Fruit fly (Drosophila melanogaster): ENCODE data around the gene RluA-2.

Gene RluA-2

dm6 chr2L:10476879-10477278 is at the start of gene RluA-2:
Gene RluA-2, plus strand, starts transcription at chr2L:10477073.
- TF ChIP-seq CG14655 (GFP tag; optimal IDR thresholded peaks at IDR 0.05) (no peak), CG15710 (tag; optimal IDR thresholded peaks at IDR 0.05) (no peak), Pif1A (GFP tag; optimal IDR thresholded peaks at IDR 0.05) (no peak), gl (tag; optimal IDR thresholded peaks at IDR 0.05) (no peak)

DNA sequence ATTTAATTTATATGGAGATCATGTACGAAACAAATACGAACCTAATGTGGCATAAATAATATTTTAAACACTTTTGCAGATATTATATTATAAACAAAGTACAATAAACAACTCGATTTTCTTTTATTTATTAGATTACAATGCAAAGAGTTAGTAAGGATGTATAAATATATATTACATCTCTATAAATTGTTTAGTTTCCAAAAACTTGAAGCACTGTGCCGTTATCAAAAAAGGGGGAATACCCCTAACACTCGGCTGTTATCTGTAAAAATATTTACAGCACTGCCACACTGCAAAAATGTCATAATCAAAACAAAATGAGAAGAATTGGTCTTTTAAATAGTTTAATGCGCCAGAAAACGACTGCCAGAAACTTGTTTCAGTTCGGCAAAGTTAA is 48.3 kb upstream of the RluA-2 start, which contains the start of gene CG5188:
TSS of gene CG5188 (plus strand) at position 302 of the 400 bp plus-strand sequence.
- TF ChIP-seq CG17806 (tag; optimal IDR thresholded peaks at IDR 0.05) (peak; percentile 38), Pif1A (GFP tag; optimal IDR thresholded peaks at IDR 0.05) (no peak), gl (tag; optimal IDR thresholded peaks at IDR 0.05) (no peak), CG8301 (tag; optimal IDR thresholded peaks at IDR 0.05) (peak; percentile 50), CG32121 (GFP tag; IDR thresholded peaks at IDR 0.05) (peak; percentile 48), rn (GFP tag; IDR thresholded peaks at IDR 0.05) (no peak), CG4496 (GFP tag; IDR thresholded peaks at IDR 0.05) (peak; percentile 25; the same call in 1 of the 3 replicates), CG8159 (tag; optimal IDR thresholded peaks at IDR 0.05) (peak; percentile 48), Ets98B (GFP tag; IDR thresholded peaks at IDR 0.05) (peak; percentile 62; the same call in 1 of the 2 replicates), CG15710 (tag; optimal IDR thresholded peaks at IDR 0.05) (peak; percentile 34), CG34367 (tag; optimal IDR thresholded peaks at IDR 0.05) (no peak), Snoo (tag; optimal IDR thresholded peaks at IDR 0.05) (peak; percentile 34), CG9948 (tag; optimal IDR thresholded peaks at IDR 0.05) (peak; percentile 9), Pif1B (GFP tag; optimal IDR thresholded peaks at IDR 0.05) (no peak), CG12605 (GFP tag; IDR thresholded peaks at IDR 0.05) (peak; percentile 58), CG13204 (GFP tag; optimal IDR thresholded peaks at IDR 0.05) (no peak)

dm6 chr2L:10430802-10431476 is 45.9 kb upstream of the RluA-2 start, which contains the start of the genes Bug22 and TfIIB:
Gene Bug22, minus strand, starts transcription at chr2L:10430918.
Gene TfIIB, plus strand, starts transcription at chr2L:10431338.
- no peak; the same call in 1 of the 2 replicates for TF ChIP-seq Ets98B (GFP tag; IDR thresholded peaks at IDR 0.05)
- TF ChIP-seq CG8159 (tag; optimal IDR thresholded peaks at IDR 0.05): no peak
- 0 out of 2 replicates have a peak, but pooled peaks have one; percentile 29 for TF ChIP-seq rn (GFP tag; IDR thresholded peaks at IDR 0.05)
- TF ChIP-seq CG17806 (tag; optimal IDR thresholded peaks at IDR 0.05): peak; percentile 46
- peak; percentile 46 for TF ChIP-seq CG9948 (tag; optimal IDR thresholded peaks at IDR 0.05)
- TF ChIP-seq CG4496 (GFP tag; IDR thresholded peaks at IDR 0.05): peak; percentile 61; the same call in 2 of the 3 replicates
- no peak for TF ChIP-seq Pif1A (GFP tag; optimal IDR thresholded peaks at IDR 0.05)
- no peak for TF ChIP-seq CG8301 (tag; optimal IDR thresholded peaks at IDR 0.05)
- no peak for TF ChIP-seq D1 (tag; optimal IDR thresholded peaks at IDR 0.05)
- peak; percentile 51 for TF ChIP-seq CG15710 (tag; optimal IDR thresholded peaks at IDR 0.05)
- peak; percentile 51 for TF ChIP-seq Snoo (tag; optimal IDR thresholded peaks at IDR 0.05)
- TF ChIP-seq CG32121 (GFP tag; IDR thresholded peaks at IDR 0.05): peak; percentile 65

DNA sequence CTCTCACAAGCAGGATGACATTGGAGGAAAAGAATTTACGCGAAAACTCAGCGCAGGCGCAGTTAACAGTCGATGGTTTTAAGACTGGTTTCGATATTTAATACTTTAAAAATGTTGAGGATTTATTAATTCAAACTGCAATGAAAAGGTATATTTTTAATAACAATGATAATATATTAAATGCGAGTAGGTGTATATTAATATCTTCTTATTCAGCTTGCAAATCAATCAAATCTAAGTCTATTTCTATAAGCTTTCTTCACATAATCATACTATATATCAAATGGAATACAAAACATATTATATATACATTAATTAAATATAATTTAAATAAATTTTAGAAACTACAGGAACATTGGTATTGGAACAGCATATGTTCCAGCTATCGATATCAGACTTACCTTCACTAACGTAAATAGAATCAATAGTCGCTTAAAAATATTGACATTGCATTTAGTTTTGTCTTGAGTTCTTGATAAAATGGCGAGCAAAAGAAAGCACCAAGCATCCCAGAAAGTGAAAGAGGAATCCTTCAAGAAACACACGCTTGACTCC is 41.2 kb upstream of the RluA-2 start, which contains the start of the genes TBC1D16 and holn1:
TSS of gene TBC1D16 (minus strand) at position 51 of the 555 bp plus-strand sequence.
TSS of gene holn1 (plus strand) at position 390 of the 555 bp plus-strand sequence.
- no peak for TF ChIP-seq Pif1B (GFP tag; optimal IDR thresholded peaks at IDR 0.05)
- no peak for TF ChIP-seq gl (tag; optimal IDR thresholded peaks at IDR 0.05)
- no peak for TF ChIP-seq rn (GFP tag; IDR thresholded peaks at IDR 0.05)
- TF ChIP-seq CG10348 (GFP tag; IDR thresholded peaks at IDR 0.05): no peak
- no peak for TF ChIP-seq CG15710 (tag; optimal IDR thresholded peaks at IDR 0.05)
- no peak for TF ChIP-seq CG8159 (tag; optimal IDR thresholded peaks at IDR 0.05)

dm6 chr2L:10437317-10437716 is 39.6 kb upstream of the RluA-2 start, which contains the start of gene STUB1:
Gene STUB1, plus strand, starts transcription at chr2L:10437548.
- no peak for TF ChIP-seq CG8159 (tag; optimal IDR thresholded peaks at IDR 0.05)
- TF ChIP-seq D1 (tag; optimal IDR thresholded peaks at IDR 0.05): no peak
- no peak for TF ChIP-seq CG32121 (GFP tag; IDR thresholded peaks at IDR 0.05)
- TF ChIP-seq CG15710 (tag; optimal IDR thresholded peaks at IDR 0.05): no peak
- no peak for TF ChIP-seq CG4496 (GFP tag; IDR thresholded peaks at IDR 0.05)
- no peak for TF ChIP-seq Snoo (tag; optimal IDR thresholded peaks at IDR 0.05)
- no peak for TF ChIP-seq CG14655 (GFP tag; optimal IDR thresholded peaks at IDR 0.05)
- no peak for TF ChIP-seq CG9948 (tag; optimal IDR thresholded peaks at IDR 0.05)
- no peak for TF ChIP-seq rn (GFP tag; IDR thresholded peaks at IDR 0.05)

DNA sequence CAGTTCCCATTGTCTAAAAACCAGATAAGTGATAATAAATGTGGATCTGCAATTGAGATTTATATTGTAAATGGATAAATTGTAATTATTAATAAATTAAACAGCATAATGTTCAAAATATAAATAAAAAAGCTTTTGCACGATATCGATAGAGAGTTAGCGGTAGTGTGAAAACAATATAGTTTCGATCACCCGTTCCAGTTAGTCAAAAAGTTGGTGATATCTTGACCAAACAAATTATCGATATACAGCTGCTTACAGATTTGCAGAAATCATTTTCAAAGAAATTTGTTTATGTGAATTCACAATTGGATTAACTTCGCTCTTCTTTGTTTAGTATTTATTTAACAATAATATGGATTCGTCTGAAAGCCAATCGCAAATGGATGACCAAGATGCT is 37.7 kb upstream of the RluA-2 start, which contains the start of gene Nse4:
TSS of gene Nse4 (plus strand) at position 267 of the 400 bp plus-strand sequence.
- no peak for TF ChIP-seq fd96Ca (GFP tag; IDR thresholded peaks at IDR 0.05)
- no peak for TF ChIP-seq CG13204 (GFP tag; optimal IDR thresholded peaks at IDR 0.05)
- TF ChIP-seq CG34367 (tag; optimal IDR thresholded peaks at IDR 0.05): no peak
- TF ChIP-seq CG12605 (GFP tag; IDR thresholded peaks at IDR 0.05): no peak
- TF ChIP-seq CG32121 (GFP tag; IDR thresholded peaks at IDR 0.05): no peak
- no peak for TF ChIP-seq CG17806 (tag; optimal IDR thresholded peaks at IDR 0.05)
- no peak for TF ChIP-seq D1 (tag; optimal IDR thresholded peaks at IDR 0.05)
- no peak for TF ChIP-seq gl (tag; optimal IDR thresholded peaks at IDR 0.05)
- no peak for TF ChIP-seq CG8301 (tag; optimal IDR thresholded peaks at IDR 0.05)
- TF ChIP-seq Ets98B (GFP tag; IDR thresholded peaks at IDR 0.05): no peak
- TF ChIP-seq Pif1A (GFP tag; optimal IDR thresholded peaks at IDR 0.05): no peak
- no peak for TF ChIP-seq rn (GFP tag; IDR thresholded peaks at IDR 0.05)
- no peak for TF ChIP-seq CG9948 (tag; optimal IDR thresholded peaks at IDR 0.05)
- no peak for TF ChIP-seq EcR (GFP tag; optimal IDR thresholded peaks at IDR 0.05)
- no peak for TF ChIP-seq CG14655 (GFP tag; optimal IDR thresholded peaks at IDR 0.05)
- TF ChIP-seq CG8159 (tag; optimal IDR thresholded peaks at IDR 0.05): no peak
- no peak for TF ChIP-seq CG10348 (GFP tag; IDR thresholded peaks at IDR 0.05)
- no peak for TF ChIP-seq CG15710 (tag; optimal IDR thresholded peaks at IDR 0.05)
- no peak for TF ChIP-seq Pif1B (GFP tag; optimal IDR thresholded peaks at IDR 0.05)
- TF ChIP-seq CG4496 (GFP tag; IDR thresholded peaks at IDR 0.05): no peak
